Worm (Caenorhabditis elegans) whole organism, L1 larva: ENCODE data around the gene nstp-2.
A peak's percentile ranks its signal among the peaks of the same experiment; 100 is the strongest.

Source experiments
- C16A3.4 ChIP-seq: fragments of 150-350 bp; optimal IDR thresholded peaks from 2 replicates; lab custom pipeline; 2014; ENCODE audit warnings: missing biosample characterization, missing genetic modification characterization
- F16B12.6 ChIP-seq: fragments of 150-350 bp; optimal IDR thresholded peaks from 2 replicates; lab custom pipeline; 2014; ENCODE audit warnings: missing biosample characterization, missing genetic modification characterization
- Y116A8C.19 ChIP-seq: sonication (generic microtip); optimal IDR thresholded peaks from 2 replicates; lab custom pipeline; 2016; ENCODE audit warnings: missing compliant biosample characterization, missing genetic modification characterization, borderline replicate concordance
- aha-1 ChIP-seq: fragments of 150-350 bp; optimal IDR thresholded peaks from 2 replicates; lab custom pipeline; 2014; ENCODE audit warnings: missing biosample characterization, missing genetic modification characterization
- alr-1 ChIP-seq: fragments of 200-800 bp; sonication (Bioruptor generic); optimal IDR thresholded peaks from 2 replicates; lab custom pipeline; 2018; ENCODE audit warnings: borderline replicate concordance, mild to moderate bottlenecking, missing genetic modification characterization, missing compliant biosample characterization
- ceh-63 ChIP-seq: fragments of 200-800 bp; sonication (Bioruptor generic); optimal IDR thresholded peaks from 2 replicates; lab custom pipeline; 2018; ENCODE audit warnings: mild to moderate bottlenecking, missing genetic modification characterization, missing compliant biosample characterization
- ceh-82 ChIP-seq, 3 experiments: fragments of 150-350 bp in 1 of 3; sonication (generic microtip) in 2 of 3; optimal IDR thresholded peaks; 2 replicates each; lab custom pipeline; 2014 to 2017; ENCODE audit warnings: missing biosample characterization in 3 of 3, missing genetic modification characterization in 3 of 3
- ceh-88 ChIP-seq: fragments of 200-800 bp; sonication (Bioruptor generic); IDR thresholded peaks from 2 replicates; pipeline ENCODE4 v1.3.6; 2022; ENCODE audit warnings: missing genetic modification characterization, missing compliant biosample characterization
- ces-1 ChIP-seq: fragments of 150-350 bp; optimal IDR thresholded peaks from 2 replicates; lab custom pipeline; 2014; ENCODE audit warnings: missing biosample characterization, missing genetic modification reagents, missing genetic modification characterization
- efl-1 ChIP-seq, 4 experiments: fragments of 150-350 bp; optimal IDR thresholded peaks in 3 of 4; peaks in 1 of 4; 1 replicate in 1 of 4; 2 replicates in 3 of 4; lab custom pipeline; 2014; ENCODE audit warnings: missing biosample characterization in 2 of 4, missing genetic modification characterization in 2 of 4, missing genetic modification reagents in 2 of 4
- egl-13 ChIP-seq: sonication (generic microtip); optimal IDR thresholded peaks from 2 replicates; lab custom pipeline; 2016; ENCODE audit warnings: missing genotype, missing genetic modification reagents, missing genetic modification characterization, missing compliant biosample characterization
- elt-2 ChIP-seq: sonication (generic microtip); optimal IDR thresholded peaks from 2 replicates; lab custom pipeline; 2016; ENCODE audit warnings: missing genetic modification characterization, mild to moderate bottlenecking, inconsistent platforms, missing compliant biosample characterization, missing genetic modification reagents
- elt-3 ChIP-seq, 6 experiments: fragments of 150-350 bp in 1 of 6; sonication (generic microtip); optimal IDR thresholded peaks; 2 replicates each; lab custom pipeline; 2017 to 2018; ENCODE audit warnings: missing biosample characterization in 6 of 6, missing genetic modification characterization in 6 of 6, inconsistent platforms in 1 of 6
- ets-5 ChIP-seq: fragments of 200-800 bp; sonication (Bioruptor generic); IDR thresholded peaks from 2 replicates; pipeline ENCODE4 v1.3.6; 2022; ENCODE audit warnings: missing genetic modification characterization, missing compliant biosample characterization
- fos-1 ChIP-seq: fragments of 150-350 bp; optimal IDR thresholded peaks from 2 replicates; lab custom pipeline; 2014; ENCODE audit warnings: missing biosample characterization, missing genetic modification characterization
- grh-1 ChIP-seq: fragments of 200-800 bp; sonication (Bioruptor generic); IDR thresholded peaks from 2 replicates; pipeline ENCODE4 v1.3.6; 2022; ENCODE audit warnings: missing genetic modification reagents, missing genetic modification characterization, missing compliant biosample characterization
- hlh-17 ChIP-seq: fragments of 200-800 bp; sonication (Bioruptor generic); optimal IDR thresholded peaks from 2 replicates; lab custom pipeline; 2018; ENCODE audit warnings: missing genetic modification characterization, mild to moderate bottlenecking, missing compliant biosample characterization, moderate library complexity, borderline replicate concordance
- hlh-4 ChIP-seq: sonication (generic microtip); optimal IDR thresholded peaks from 2 replicates; lab custom pipeline; 2016; ENCODE audit warnings: mild to moderate bottlenecking, missing genetic modification characterization, missing compliant biosample characterization
- lin-15B ChIP-seq: fragments of 150-350 bp; sonication (generic microtip); optimal IDR thresholded peaks from 3 replicates; lab custom pipeline; 2014; ENCODE audit warnings: missing biosample characterization, missing genetic modification characterization
- lin-35 ChIP-seq, 2 experiments: fragments of 150-350 bp; optimal IDR thresholded peaks; 2 replicates each; lab custom pipeline; 2014; ENCODE audit warnings: missing biosample characterization in 2 of 2, missing genetic modification characterization in 2 of 2, missing genetic modification reagents in 2 of 2
- lir-3 ChIP-seq: sonication (generic microtip); optimal IDR thresholded peaks from 2 replicates; lab custom pipeline; 2016; ENCODE audit warnings: mild to moderate bottlenecking, missing genetic modification characterization, moderate library complexity, missing compliant biosample characterization; ENCODE audit not compliant: poor library complexity
- mab-9 ChIP-seq: fragments of 200-800 bp; sonication (Bioruptor generic); IDR thresholded peaks from 2 replicates; pipeline ENCODE4 v1.3.6; 2022; ENCODE audit warnings: missing genetic modification reagents, missing genetic modification characterization, missing compliant biosample characterization
- mep-1 ChIP-seq: fragments of 150-350 bp; optimal IDR thresholded peaks from 2 replicates; lab custom pipeline; 2014; ENCODE audit warnings: missing biosample characterization, missing genetic modification characterization
- nhr-11 ChIP-seq: fragments of 150-350 bp; optimal IDR thresholded peaks from 2 replicates; lab custom pipeline; 2014; ENCODE audit warnings: missing biosample characterization, missing genetic modification characterization
- nhr-237 ChIP-seq: fragments of 150-350 bp; optimal IDR thresholded peaks from 2 replicates; lab custom pipeline; 2014; ENCODE audit warnings: missing biosample characterization, missing genetic modification characterization
- nhr-71 ChIP-seq: sonication (generic microtip); optimal IDR thresholded peaks from 2 replicates; lab custom pipeline; 2016; ENCODE audit warnings: mild to moderate bottlenecking, missing genetic modification characterization, moderate library complexity, missing compliant biosample characterization
- nhr-90 ChIP-seq: sonication (generic microtip); optimal IDR thresholded peaks from 2 replicates; lab custom pipeline; 2016; ENCODE audit warnings: mild to moderate bottlenecking, missing genetic modification characterization, missing compliant biosample characterization; ENCODE audit not compliant: poor library complexity
- skn-1 ChIP-seq: fragments of 150-350 bp; optimal IDR thresholded peaks from 2 replicates; lab custom pipeline; 2014; ENCODE audit warnings: missing biosample characterization, missing genetic modification characterization
- snpc-4 ChIP-seq: fragments of 150-350 bp; optimal IDR thresholded peaks from 2 replicates; lab custom pipeline; 2014; ENCODE audit warnings: missing biosample characterization, missing genetic modification characterization
- sptf-1 ChIP-seq: fragments of 150-350 bp; optimal IDR thresholded peaks from 2 replicates; lab custom pipeline; 2014; ENCODE audit warnings: missing biosample characterization, missing genetic modification characterization
- swsn-7 ChIP-seq: sonication (generic microtip); optimal IDR thresholded peaks from 2 replicates; lab custom pipeline; 2016; ENCODE audit warnings: missing genetic modification characterization, missing compliant biosample characterization
- tlp-1 ChIP-seq: fragments of 150-350 bp; optimal IDR thresholded peaks from 2 replicates; lab custom pipeline; 2014; ENCODE audit warnings: missing biosample characterization, missing genetic modification characterization
- unc-30 ChIP-seq: sonication (generic microtip); optimal IDR thresholded peaks from 2 replicates; lab custom pipeline; 2017; ENCODE audit warnings: missing biosample characterization, missing genetic modification characterization
- unc-62 ChIP-seq: fragments of 150-350 bp; optimal IDR thresholded peaks from 2 replicates; lab custom pipeline; 2014; ENCODE audit warnings: missing biosample characterization, missing genetic modification reagents, missing genetic modification characterization
- unc-86 ChIP-seq: sonication (generic microtip); optimal IDR thresholded peaks from 2 replicates; lab custom pipeline; 2016; ENCODE audit warnings: missing genetic modification characterization, missing compliant biosample characterization
- vab-15 ChIP-seq: sonication (generic microtip); optimal IDR thresholded peaks from 2 replicates; lab custom pipeline; 2017; ENCODE audit warnings: missing genotype, mild to moderate bottlenecking, missing genetic modification characterization, missing compliant biosample characterization
- ztf-11 ChIP-seq, 2 experiments: sonication (generic microtip); optimal IDR thresholded peaks; 2 replicates each; lab custom pipeline; 2016 to 2017; ENCODE audit warnings: missing genetic modification characterization in 2 of 2, missing biosample characterization in 1 of 2, missing compliant biosample characterization in 1 of 2

The nstp-2 gene

DNA sequence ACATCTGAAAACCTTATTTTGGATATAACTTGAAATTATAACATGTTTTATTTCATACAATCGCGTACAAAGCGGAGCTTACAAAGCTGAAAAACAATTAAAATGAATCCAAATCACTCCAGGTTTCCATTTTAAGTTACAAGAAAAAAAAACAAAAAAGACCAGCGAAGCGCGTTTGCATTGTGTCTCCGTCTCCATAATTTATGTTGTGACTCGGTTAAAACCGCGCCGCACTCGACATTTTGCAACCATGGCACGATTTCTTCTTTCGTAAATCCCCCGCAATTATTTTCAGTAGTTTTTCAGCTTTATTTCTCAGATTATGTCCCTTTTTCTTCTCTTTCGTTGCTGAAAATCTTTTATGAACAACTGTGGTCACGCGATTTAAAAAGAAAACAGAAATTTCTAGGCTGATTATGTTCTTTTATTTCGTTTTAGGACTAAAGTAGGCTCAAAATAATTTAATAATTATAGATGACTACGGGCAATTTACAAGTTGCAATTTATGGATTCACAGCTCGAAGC, 20.5 kb downstream of the nstp-2 start, which contains the start of the genes F38A5.2 and dnj-11 (continued):
- TF ChIP-seq hlh-4 (tag; lab: Kevin White, UChicago) = no peak
- TF ChIP-seq hlh-17 (GFP tag; lab: Kevin White, UChicago) = no peak
- peak; percentile 88 for TF ChIP-seq mep-1 (tag; lab: Kevin White, UChicago)
- peak; percentile 60 for TF ChIP-seq F16B12.6 (tag; lab: Kevin White, UChicago)
- peak; percentile 13 for TF ChIP-seq aha-1 (tag; lab: Kevin White, UChicago)
- peak in 2 of 6 experiments; percentile 64 to 89 for TF ChIP-seq elt-3 (tag; optimal IDR thresholded peaks at IDR 0.05; lab: Kevin White, UChicago)
- TF ChIP-seq grh-1 (GFP tag; lab: Robert Waterston, UW) = peak; percentile 74
- peak; percentile 52; the same call in 1 of the 2 replicates for TF ChIP-seq ceh-88 (GFP tag; lab: Robert Waterston, UW)
- no peak for TF ChIP-seq nhr-11 (tag; lab: Kevin White, UChicago)
- peak; percentile 56 for TF ChIP-seq egl-13
- no peak for TF ChIP-seq sptf-1 (tag; lab: Kevin White, UChicago)
- TF ChIP-seq efl-1 (optimal IDR thresholded peaks at IDR 0.05; lab: Kevin White, UChicago) = peak; percentile 88 to 90
- peak; percentile 83 to 98 for TF ChIP-seq efl-1 (GFP tag; optimal IDR thresholded peaks at IDR 0.05 in 1 of 2; lab: Kevin White, UChicago)
- no peak for TF ChIP-seq ces-1
- TF ChIP-seq swsn-7 (tag; lab: Kevin White, UChicago) = peak; percentile 85
- peak; percentile 90 for TF ChIP-seq skn-1
- no peak for TF ChIP-seq alr-1 (tag; lab: Kevin White, UChicago)
- TF ChIP-seq lir-3 (tag; lab: Kevin White, UChicago) = peak; percentile 66
- peak; percentile 55 for TF ChIP-seq vab-15 (tag; lab: Kevin White, UChicago)
- TF ChIP-seq ztf-11 (tag; optimal IDR thresholded peaks at IDR 0.05; lab: Kevin White, UChicago) = peak in 1 of 2 experiments; percentile 48
- TF ChIP-seq Y116A8C.19 (tag; lab: Kevin White, UChicago) = no peak
- TF ChIP-seq unc-62 (GFP tag; lab: Kevin White, UChicago) = no peak
- no peak for TF ChIP-seq unc-30
- TF ChIP-seq fos-1 = peak; percentile 62
- TF ChIP-seq elt-2 (tag; lab: Kevin White, UChicago) = peak; percentile 37
- TF ChIP-seq nhr-237 (tag; lab: Kevin White, UChicago) = peak; percentile 52
- no peak for TF ChIP-seq mab-9 (GFP tag; lab: Robert Waterston, UW)
- TF ChIP-seq lin-35 (GFP tag; optimal IDR thresholded peaks at IDR 0.05; lab: Kevin White, UChicago) = peak; percentile 86 to 91
- TF ChIP-seq C16A3.4 = peak; percentile 86
- peak; percentile 84 for TF ChIP-seq nhr-90 (tag; lab: Kevin White, UChicago)
- peak; percentile 67 for TF ChIP-seq snpc-4 (tag; lab: Kevin White, UChicago)
- no peak for TF ChIP-seq ceh-63 (GFP tag; lab: Kevin White, UChicago)

- TF ChIP-seq ets-5 (GFP tag; lab: Robert Waterston, UW) (no peak), unc-86 (tag; lab: Kevin White, UChicago) (no peak), lin-15B (tag; lab: Kevin White, UChicago) (no peak), nhr-71 (tag; lab: Kevin White, UChicago) (no peak), ceh-82 (tag; optimal IDR thresholded peaks at IDR 0.05; lab: Kevin White, UChicago) (no peak), lir-3 (tag; lab: Kevin White, UChicago) (no peak)
These were observed 23.4 kb downstream of the nstp-2 start, which contains the start of gene odr-8 for ce11 chrIV:6582604-6583003. odr-8 (minus strand) TSS chrIV:6582704.

ce11 chrIV:6581658-6582057, 24.3 kb downstream of the nstp-2 start:
- TF ChIP-seq snpc-4 (tag; lab: Kevin White, UChicago) (no peak), tlp-1 (tag; lab: Kevin White, UChicago) (no peak), efl-1 (optimal IDR thresholded peaks at IDR 0.05; lab: Kevin White, UChicago) (no peak), efl-1 (GFP tag; optimal IDR thresholded peaks at IDR 0.05 in 1 of 2; lab: Kevin White, UChicago) (no peak), hlh-17 (GFP tag; lab: Kevin White, UChicago) (no peak)
